Fruit fly (Drosophila melanogaster) whole organism, embryonic: ENCODE results near the gene Dad1.

ENCODE experiments used
- BEAF-32 ChIP-seq: fragments of 200-800 bp; sonication (Bioruptor generic); optimal IDR thresholded peaks from 3 replicates; lab custom pipeline; 2017; ENCODE audit warnings: missing biosample characterization, missing genetic modification characterization, mild to moderate bottlenecking, moderate library complexity, missing genetic modification reagents
- CG10267 ChIP-seq: fragments of 200-800 bp; sonication (Bioruptor generic); optimal IDR thresholded peaks from 2 replicates; lab custom pipeline; 2018; ENCODE audit warnings: missing biosample characterization, mild to moderate bottlenecking, missing genetic modification characterization, moderate library complexity
- CG11398 ChIP-seq: fragments of 200-800 bp; sonication (Bioruptor generic); optimal IDR thresholded peaks from 2 replicates; lab custom pipeline; 2016; ENCODE audit warnings: missing biosample characterization, missing genetic modification characterization
- CG11456 ChIP-seq: fragments of 200-800 bp; sonication (Bioruptor generic); IDR thresholded peaks from 3 replicates; pipeline ENCODE4 v1.3.6; 2022; ENCODE audit warnings: missing biosample characterization, missing genetic modification characterization
- CG11504 ChIP-seq: fragments of 200-800 bp; sonication (Bioruptor generic); optimal IDR thresholded peaks from 3 replicates; lab custom pipeline; 2019; ENCODE audit warnings: missing biosample characterization, mild to moderate bottlenecking, missing genetic modification characterization, moderate library complexity
- CG12299 ChIP-seq: fragments of 200-800 bp; sonication (Bioruptor generic); optimal IDR thresholded peaks from 2 replicates; lab custom pipeline; 2018; ENCODE audit warnings: missing biosample characterization, mild to moderate bottlenecking, missing genetic modification characterization
- CG12659 ChIP-seq: fragments of 200-800 bp; sonication (Bioruptor generic); optimal IDR thresholded peaks from 3 replicates; lab custom pipeline; 2017; ENCODE audit warnings: mild to moderate bottlenecking, missing biosample characterization, missing genetic modification reagents, missing genetic modification characterization
- CG13424 ChIP-seq: fragments of 200-800 bp; sonication (Bioruptor generic); optimal IDR thresholded peaks from 2 replicates; lab custom pipeline; 2019; ENCODE audit warnings: missing biosample characterization, mild to moderate bottlenecking, missing genetic modification characterization, moderate library complexity
- CG14050 ChIP-seq: fragments of 200-800 bp; sonication (Bioruptor generic); IDR thresholded peaks from 3 replicates; pipeline ENCODE4 v1.3.6; 2022; ENCODE audit warnings: missing biosample characterization, missing genetic modification characterization
- CG17829 ChIP-seq: fragments of 200-800 bp; optimal IDR thresholded peaks from 2 replicates; lab custom pipeline; 2019; ENCODE audit warnings: missing biosample characterization, mild to moderate bottlenecking, missing genetic modification characterization, moderate library complexity
- CG18262 ChIP-seq: fragments of 200-800 bp; optimal IDR thresholded peaks from 3 replicates; lab custom pipeline; 2019; ENCODE audit warnings: missing biosample characterization, mild to moderate bottlenecking, missing genetic modification characterization, moderate library complexity
- CG18599 ChIP-seq: fragments of 200-800 bp; sonication (Bioruptor generic); optimal IDR thresholded peaks from 3 replicates; lab custom pipeline; 2017; ENCODE audit warnings: missing biosample characterization, missing genetic modification characterization, mild to moderate bottlenecking, moderate library complexity, missing genetic modification reagents
- CG2129 ChIP-seq: fragments of 200-800 bp; sonication (Bioruptor generic); IDR thresholded peaks from 2 replicates; pipeline ENCODE4 v1.3.6; 2022; ENCODE audit warnings: missing biosample characterization, missing genetic modification characterization; ENCODE audit not compliant: partially characterized antibody
- CG2712 ChIP-seq: fragments of 200-800 bp; optimal IDR thresholded peaks from 3 replicates; lab custom pipeline; 2019; ENCODE audit warnings: missing biosample characterization, mild to moderate bottlenecking, missing genetic modification characterization, moderate library complexity
- CG30403 ChIP-seq: fragments of 200-800 bp; sonication (Bioruptor generic); optimal IDR thresholded peaks from 3 replicates; lab custom pipeline; 2016; ENCODE audit warnings: missing biosample characterization, missing genetic modification characterization
- CG31441 ChIP-seq: fragments of 200-800 bp; sonication (Bioruptor generic); IDR thresholded peaks from 2 replicates; pipeline ENCODE4 v1.3.6; 2022; ENCODE audit warnings: missing biosample characterization, missing genetic modification characterization
- CG6689 ChIP-seq: fragments of 200-800 bp; sonication (Bioruptor generic); IDR thresholded peaks from 2 replicates; pipeline ENCODE4 v1.3.6; 2022; ENCODE audit warnings: missing biosample characterization, missing genetic modification characterization
- CG6813 ChIP-seq: fragments of 200-800 bp; sonication (Bioruptor generic); optimal IDR thresholded peaks from 2 replicates; lab custom pipeline; 2017; ENCODE audit warnings: missing biosample characterization, missing genetic modification characterization, mild to moderate bottlenecking, moderate library complexity, missing genetic modification reagents
- CG7839 ChIP-seq: fragments of 200-800 bp; sonication (Bioruptor generic); optimal IDR thresholded peaks from 3 replicates; lab custom pipeline; 2018; ENCODE audit warnings: missing biosample characterization, mild to moderate bottlenecking, missing genetic modification characterization, moderate library complexity
- CG8924 ChIP-seq: fragments of 200-800 bp; optimal IDR thresholded peaks from 3 replicates; lab custom pipeline; 2019; ENCODE audit warnings: missing biosample characterization, mild to moderate bottlenecking, missing genetic modification characterization, moderate library complexity
- CG9437 ChIP-seq: fragments of 200-800 bp; sonication (Bioruptor generic); optimal IDR thresholded peaks from 2 replicates; lab custom pipeline; 2018; ENCODE audit warnings: missing biosample characterization, mild to moderate bottlenecking, missing genetic modification characterization
- CG9932 ChIP-seq: fragments of 200-800 bp; sonication (Bioruptor generic); IDR thresholded peaks from 2 replicates; pipeline ENCODE4 v1.3.6; 2022; ENCODE audit warnings: missing biosample characterization, missing genetic modification characterization
- CTCF ChIP-seq: fragments of 200-800 bp; sonication (Bioruptor generic); optimal IDR thresholded peaks from 2 replicates; lab custom pipeline; 2017; ENCODE audit warnings: missing biosample characterization, mild to moderate bottlenecking, missing genetic modification characterization, moderate library complexity
- Camta ChIP-seq: fragments of 200-800 bp; sonication (Bioruptor generic); optimal IDR thresholded peaks from 2 replicates; lab custom pipeline; 2016; ENCODE audit warnings: missing biosample characterization, missing genetic modification characterization
- D ChIP-seq, 2 experiments: fragments of 200-800 bp in 1 of 2; fragments of >200 bp in 1 of 2; sonication (Bioruptor generic) in 1 of 2; optimal IDR thresholded peaks; 2 replicates in 1 of 2; 3 replicates in 1 of 2; lab custom pipeline; 2017; ENCODE audit warnings: mild to moderate bottlenecking in 1 of 2, missing biosample characterization in 1 of 2, missing genetic modification characterization in 1 of 2, missing genetic modification reagents in 1 of 2
- Doc2 ChIP-seq: fragments of 200-800 bp; sonication (Bioruptor generic); IDR thresholded peaks from 2 replicates; pipeline ENCODE4 v1.3.6; 2022; ENCODE audit warnings: missing biosample characterization, missing genetic modification characterization
- Drgx ChIP-seq: fragments of 200-800 bp; sonication (Bioruptor generic); IDR thresholded peaks from 2 replicates; pipeline ENCODE4 v1.3.6; 2022; ENCODE audit warnings: missing biosample characterization, missing genetic modification characterization
- Hand ChIP-seq: fragments of 200-800 bp; sonication (Bioruptor generic); optimal IDR thresholded peaks from 2 replicates; lab custom pipeline; 2017; ENCODE audit warnings: mild to moderate bottlenecking, missing biosample characterization, missing genetic modification reagents, missing genetic modification characterization
- Hmx ChIP-seq: fragments of 200-800 bp; sonication (Bioruptor generic); optimal IDR thresholded peaks from 2 replicates; lab custom pipeline; 2016; ENCODE audit warnings: missing biosample characterization, missing genetic modification characterization
- Hr51 ChIP-seq, 2 experiments: fragments of 200-800 bp; sonication (Bioruptor generic); optimal IDR thresholded peaks; 2 replicates in 1 of 2; 3 replicates in 1 of 2; lab custom pipeline; 2016 to 2018; ENCODE audit warnings: missing biosample characterization in 2 of 2, missing genetic modification characterization in 2 of 2, mild to moderate bottlenecking in 1 of 2, moderate library complexity in 1 of 2
- Hsf ChIP-seq: fragments of 200-800 bp; sonication (Bioruptor generic); optimal IDR thresholded peaks from 3 replicates; lab custom pipeline; 2016; ENCODE audit warnings: missing biosample characterization, missing genetic modification characterization
- MESR4 ChIP-seq: fragments of 200-800 bp; sonication (Bioruptor generic); optimal IDR thresholded peaks from 2 replicates; lab custom pipeline; 2018; ENCODE audit warnings: missing biosample characterization, mild to moderate bottlenecking, missing genetic modification characterization, moderate library complexity
- NFAT ChIP-seq: fragments of 200-800 bp; sonication (Bioruptor generic); IDR thresholded peaks from 2 replicates; pipeline ENCODE4 v1.3.6; 2022; ENCODE audit warnings: missing biosample characterization, missing genetic modification characterization
- PHDP ChIP-seq: fragments of 200-800 bp; sonication (Bioruptor generic); optimal IDR thresholded peaks from 3 replicates; lab custom pipeline; 2018; ENCODE audit warnings: missing biosample characterization, mild to moderate bottlenecking, missing genetic modification characterization, moderate library complexity
- Sry-δ ChIP-seq: fragments of 200-800 bp; sonication (Bioruptor generic); optimal IDR thresholded peaks from 2 replicates; lab custom pipeline; 2016; ENCODE audit warnings: missing biosample characterization, missing genetic modification characterization
- ap ChIP-seq: fragments of 200-800 bp; sonication (Bioruptor generic); IDR thresholded peaks from 2 replicates; pipeline ENCODE4 v1.3.6; 2022; ENCODE audit warnings: missing biosample characterization, missing genetic modification characterization
- ci ChIP-seq: fragments of 200-800 bp; sonication (Bioruptor generic); IDR thresholded peaks from 3 replicates; pipeline ENCODE4 v1.3.6; 2022; ENCODE audit warnings: missing biosample characterization, missing genetic modification characterization
- crol ChIP-seq: fragments of 200-800 bp; sonication (Bioruptor generic); IDR thresholded peaks from 2 replicates; pipeline ENCODE4 v1.3.6; 2022; ENCODE audit warnings: missing biosample characterization, missing genetic modification characterization
- dmrt99B ChIP-seq: fragments of 200-800 bp; sonication (Bioruptor generic); optimal IDR thresholded peaks from 2 replicates; lab custom pipeline; 2018; ENCODE audit warnings: missing biosample characterization, mild to moderate bottlenecking, missing genetic modification characterization, moderate library complexity
- en ChIP-seq: fragments of 200-800 bp; sonication (Bioruptor generic); optimal IDR thresholded peaks from 2 replicates; lab custom pipeline; 2016; ENCODE audit warnings: missing biosample characterization, missing genetic modification characterization
- hbn ChIP-seq: fragments of 200-800 bp; sonication (Bioruptor generic); IDR thresholded peaks from 2 replicates; pipeline ENCODE4 v1.3.6; 2022; ENCODE audit warnings: missing biosample characterization, missing genetic modification characterization; ENCODE audit not compliant: partially characterized antibody
- nerfin-1 ChIP-seq: fragments of 200-800 bp; sonication (Bioruptor generic); optimal IDR thresholded peaks from 3 replicates; lab custom pipeline; 2019; ENCODE audit warnings: missing biosample characterization, mild to moderate bottlenecking, missing genetic modification characterization, moderate library complexity
- pnt ChIP-seq: fragments of 200-800 bp; sonication (Bioruptor generic); optimal IDR thresholded peaks from 3 replicates; lab custom pipeline; 2016; ENCODE audit warnings: missing biosample characterization, missing genetic modification characterization
- row ChIP-seq: fragments of 200-800 bp; sonication (Bioruptor generic); IDR thresholded peaks from 3 replicates; pipeline ENCODE4 v1.3.6; 2022; ENCODE audit warnings: missing biosample characterization, missing genetic modification characterization
- so ChIP-seq: fragments of 200-800 bp; sonication (Bioruptor generic); IDR thresholded peaks from 3 replicates; pipeline ENCODE4 v1.3.6; 2022; ENCODE audit warnings: missing biosample characterization, missing genetic modification characterization
- ssp ChIP-seq: fragments of 200-800 bp; sonication (Bioruptor generic); IDR thresholded peaks from 2 replicates; pipeline ENCODE4 v1.3.6; 2022; ENCODE audit warnings: missing biosample characterization, missing genetic modification characterization
- stc ChIP-seq: fragments of 200-800 bp; sonication (Bioruptor generic); IDR thresholded peaks from 2 replicates; pipeline ENCODE4 v1.3.6; 2022; ENCODE audit warnings: missing biosample characterization, missing genetic modification characterization
- tap ChIP-seq: fragments of 200-800 bp; optimal IDR thresholded peaks from 3 replicates; lab custom pipeline; 2019; ENCODE audit warnings: missing biosample characterization, mild to moderate bottlenecking, missing genetic modification characterization, moderate library complexity
- unpg ChIP-seq: fragments of 200-800 bp; sonication (Bioruptor generic); optimal IDR thresholded peaks from 3 replicates; lab custom pipeline; 2018; ENCODE audit warnings: missing biosample characterization, mild to moderate bottlenecking, missing genetic modification characterization, moderate library complexity
- vnd ChIP-seq: fragments of 200-800 bp; sonication (Bioruptor generic); IDR thresholded peaks from 3 replicates; pipeline ENCODE4 v1.3.6; 2022; ENCODE audit warnings: missing biosample characterization, missing genetic modification characterization; ENCODE audit not compliant: partially characterized antibody

Gene Dad1

dm6 chr2L:8371354-8371937 lies 12.5 kb downstream of the Dad1 start (continued):
- TF ChIP-seq CG13424 (tag; lab: Kevin White, UChicago) (peak; percentile 22), dmrt99B (tag; lab: Kevin White, UChicago) (peak; percentile 54), Sry-δ (GFP tag; lab: Kevin White, UChicago) (no peak), CG9437 (GFP tag; lab: Kevin White, UChicago) (peak; percentile 27), CG18262 (peak; percentile 18), MESR4 (GFP tag; lab: Kevin White, UChicago) (no peak), CG11398 (GFP tag; lab: Kevin White, UChicago) (no peak), tap (peak; percentile 21), CG10267 (peak; percentile 7), Camta (GFP tag; lab: Kevin White, UChicago) (no peak), hbn (no peak), CG30403 (GFP tag; lab: Kevin White, UChicago) (peak; percentile 33), vnd (no peak), ap (GFP tag; lab: Robert Waterston, UW) (no peak), CG6813 (GFP tag; lab: Kevin White, UChicago) (peak; percentile 14), CG18599 (GFP tag; lab: Kevin White, UChicago) (peak; percentile 6), Hand (GFP tag; lab: Kevin White, UChicago) (no peak), CG7839 (tag; lab: Kevin White, UChicago) (peak; percentile 46), CG2712 (tag; lab: Kevin White, UChicago) (peak; percentile 29), Hr51 (GFP tag; optimal IDR thresholded peaks at IDR 0.05; lab: Kevin White, UChicago) (peak in 1 of 2 experiments; percentile 52), CG11456 (GFP tag; lab: Robert Waterston, UW) (no peak), so (GFP tag; lab: Robert Waterston, UW) (0 out of 3 replicates have a peak, but pooled peaks have one; percentile 23), en (no peak), CG17829 (tag; lab: Kevin White, UChicago) (peak; percentile 31), CG12299 (no peak), D (optimal IDR thresholded peaks at IDR 0.05; lab: Kevin White, UChicago) (no peak), D (GFP tag; optimal IDR thresholded peaks at IDR 0.05; lab: Kevin White, UChicago) (no peak), Hsf (no peak), CTCF (GFP tag; lab: Kevin White, UChicago) (no peak), Doc2 (no peak), nerfin-1 (tag; lab: Kevin White, UChicago) (peak; percentile 0), CG2129 (GFP tag; lab: Robert Waterston, UW) (no peak), ci (GFP tag; lab: Robert Waterston, UW) (no peak), stc (GFP tag; lab: Robert Waterston, UW) (no peak), CG14050 (GFP tag; lab: Robert Waterston, UW) (no peak), CG31441 (GFP tag; lab: Robert Waterston, UW) (peak; percentile 50; the same call in 1 of the 2 replicates), PHDP (tag; lab: Kevin White, UChicago) (peak; percentile 2), Hmx (GFP tag; lab: Kevin White, UChicago) (no peak), CG8924 (peak; percentile 38), pnt (GFP tag; lab: Kevin White, UChicago) (no peak), unpg (GFP tag; lab: Kevin White, UChicago) (peak; percentile 8), Drgx (peak; percentile 41; the same call in 1 of the 2 replicates), BEAF-32 (GFP tag; lab: Kevin White, UChicago) (no peak), CG12659 (GFP tag; lab: Kevin White, UChicago) (peak; percentile 23), row (GFP tag; lab: Robert Waterston, UW) (peak; percentile 38; the same call in 1 of the 3 replicates), crol (GFP tag; lab: Robert Waterston, UW) (no peak), NFAT (no peak), CG6689 (GFP tag; lab: Robert Waterston, UW) (no peak), CG9932 (GFP tag; lab: Robert Waterston, UW) (no peak), CG11504 (tag; lab: Kevin White, UChicago) (peak; percentile 48), ssp (no peak)
